Worm (Caenorhabditis elegans): ENCODE data around the gene C35D10.12.

ce11 chrIII:4881955-4882354 is 7.4 kb upstream of the C35D10.12 start:
- TF ChIP-seq sox-4 (tag; optimal IDR thresholded peaks at IDR 0.05) (no peak), unc-86 (tag; optimal IDR thresholded peaks at IDR 0.05) (no peak), elt-2 (tag; optimal IDR thresholded peaks at IDR 0.05) (no peak), nhr-232 (tag; optimal IDR thresholded peaks at IDR 0.05) (no peak), hlh-8 (tag; optimal IDR thresholded peaks at IDR 0.05) (no peak), fkh-10 (GFP tag; optimal IDR thresholded peaks at IDR 0.05) (no peak), tbx-7 (tag; optimal IDR thresholded peaks at IDR 0.05) (no peak), ceh-19 (GFP tag; optimal IDR thresholded peaks at IDR 0.05) (no peak), hlh-15 (tag; optimal IDR thresholded peaks at IDR 0.05) (no peak)
